Worm (Caenorhabditis elegans) whole organism, L2 larva: Measurements from ENCODE around the gene C07A9.10.

Experiments
- elt-1 ChIP-seq: fragments of 150-350 bp; optimal IDR thresholded peaks from 2 replicates; lab custom pipeline; 2014; ENCODE audit warnings: missing biosample characterization, missing genetic modification characterization
- lin-39 ChIP-seq: fragments of 150-350 bp; optimal IDR thresholded peaks from 2 replicates; lab custom pipeline; 2014; ENCODE audit warnings: missing biosample characterization, missing genetic modification reagents, missing genetic modification characterization
- unc-39 ChIP-seq: fragments of 150-350 bp; optimal IDR thresholded peaks from 2 replicates; lab custom pipeline; 2014; ENCODE audit warnings: missing biosample characterization, missing genetic modification characterization

DNA sequence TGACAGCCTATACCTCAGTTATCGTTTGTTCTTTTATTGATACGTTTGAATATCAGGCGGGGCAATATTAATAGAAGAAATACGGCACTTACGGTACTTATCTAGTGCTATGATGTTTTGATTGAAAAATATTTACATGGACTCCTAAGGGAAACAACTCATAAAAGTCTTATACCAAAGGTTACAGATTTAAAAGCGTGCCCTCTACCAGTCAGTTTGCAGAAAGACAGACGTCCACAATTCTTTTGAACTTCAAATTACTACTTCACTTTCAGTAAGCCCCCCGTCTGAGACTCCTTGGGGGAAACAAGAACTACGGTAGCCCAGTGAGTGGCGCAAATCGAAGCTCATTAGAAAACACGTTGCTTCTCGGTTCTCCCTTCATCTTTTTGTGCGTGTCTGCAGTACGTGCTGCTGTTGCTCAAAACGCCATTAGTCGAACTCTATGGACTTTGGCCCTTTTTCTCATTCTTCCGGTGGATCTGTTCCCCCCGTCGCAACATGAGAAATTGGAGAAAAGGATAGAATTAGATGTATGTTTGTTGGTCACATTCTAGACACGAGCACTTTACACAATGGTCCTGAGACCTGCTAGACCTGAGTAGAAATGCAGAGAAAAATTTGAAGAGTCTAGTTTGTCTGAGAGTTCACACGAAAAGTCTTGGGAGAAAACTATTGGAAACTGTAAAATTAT, 23.4 kb downstream of the C07A9.10 start:
- TF ChIP-seq lin-39 (tag; lab: Kevin White, UChicago) (no peak), elt-1 (tag; lab: Kevin White, UChicago) (no peak), unc-39 (tag; lab: Kevin White, UChicago) (no peak)
